Worm (Caenorhabditis elegans): Measurements from ENCODE around the gene nucb-1.

nucb-1 gene

DNA sequence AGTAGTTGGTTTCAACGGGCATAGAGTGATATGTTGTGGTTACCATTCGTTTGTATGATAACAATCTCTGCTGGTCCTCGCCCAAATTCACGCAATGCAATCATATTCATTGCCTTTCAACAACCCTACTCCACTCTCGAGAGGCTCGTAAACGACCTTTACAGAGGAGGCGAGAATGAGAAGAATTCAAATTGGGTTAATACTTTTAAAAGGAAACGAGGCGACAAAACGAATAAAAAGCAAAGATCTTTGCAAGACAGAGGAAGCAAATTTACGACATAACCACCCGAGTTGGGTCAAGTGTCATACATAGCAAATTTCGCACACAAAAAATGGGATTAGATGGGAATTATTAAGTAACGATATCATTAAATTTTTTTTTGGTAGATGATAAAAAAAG, 34.9 kb downstream of the nucb-1 start:
- no peak for TF ChIP-seq unc-86 (tag; optimal IDR thresholded peaks at IDR 0.05)
- TF ChIP-seq C04F5.9 (tag; optimal IDR thresholded peaks at IDR 0.05) = no peak
- TF ChIP-seq zip-4 (GFP tag; optimal IDR thresholded peaks at IDR 0.05) = no peak
- no peak for TF ChIP-seq efl-1 (optimal IDR thresholded peaks at IDR 0.05)
- peak in 1 of 2 experiments; percentile 5 for TF ChIP-seq efl-1 (GFP tag; optimal IDR thresholded peaks at IDR 0.05 in 1 of 2)
- TF ChIP-seq fkh-4 (tag; optimal IDR thresholded peaks at IDR 0.05; ENCODE audit: borderline replicate concordance) = no peak
- TF ChIP-seq ceh-82 (tag; optimal IDR thresholded peaks at IDR 0.05) = no peak
- TF ChIP-seq mdl-1 (tag; optimal IDR thresholded peaks at IDR 0.05) = no peak
- TF ChIP-seq fkh-10 (GFP tag; optimal IDR thresholded peaks at IDR 0.05) = no peak
- TF ChIP-seq ceh-88 (GFP tag; IDR thresholded peaks at IDR 0.05) = no peak
- TF ChIP-seq isw-1 (GFP tag; IDR thresholded peaks at IDR 0.05) = no peak
- no peak for TF ChIP-seq ama-1 (optimal IDR thresholded peaks at IDR 0.05)
- TF ChIP-seq lin-14 (GFP tag; optimal IDR thresholded peaks at IDR 0.05) = peak; percentile 13
- no peak for TF ChIP-seq tbx-2 (tag; optimal IDR thresholded peaks at IDR 0.05)
- no peak for TF ChIP-seq skn-1 (tag; optimal IDR thresholded peaks at IDR 0.05)
- TF ChIP-seq blmp-1 (tag; optimal IDR thresholded peaks at IDR 0.05) = peak; percentile 29

DNA sequence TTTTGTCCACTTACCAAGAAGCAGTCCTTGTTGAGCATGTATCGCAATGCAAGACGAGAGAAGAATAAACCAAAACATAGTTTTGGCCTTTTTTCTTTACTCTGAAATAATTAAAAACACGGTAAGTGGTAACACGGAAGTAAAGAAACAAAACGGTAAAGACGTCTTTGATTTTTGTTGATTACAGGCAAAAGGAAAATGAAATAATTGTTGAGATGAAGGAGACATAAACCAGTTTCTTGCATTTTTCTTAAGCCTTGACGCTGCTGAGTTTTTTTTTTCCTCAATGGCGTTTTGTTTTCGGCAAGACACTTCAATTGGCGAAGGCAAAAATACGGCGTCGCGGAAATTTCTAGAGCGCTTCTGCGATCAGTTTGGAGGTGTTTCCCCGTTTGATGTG, 39.3 kb downstream of the nucb-1 start, which contains the start of gene zipt-13:
zipt-13 (minus strand) TSS at position 101 of the 400 bp plus-strand sequence.
- TF ChIP-seq nhr-85 (tag) = peak; percentile 82
- TF ChIP-seq nhr-11 (tag; optimal IDR thresholded peaks at IDR 0.05) = no peak
- TF ChIP-seq unc-62 (GFP tag; optimal IDR thresholded peaks at IDR 0.05) = no peak
- TF ChIP-seq tlp-1 (tag; optimal IDR thresholded peaks at IDR 0.05) = no peak
- no peak for TF ChIP-seq unc-130 (tag; optimal IDR thresholded peaks at IDR 0.05)
- no peak for TF ChIP-seq unc-86 (tag; optimal IDR thresholded peaks at IDR 0.05)
- TF ChIP-seq fkh-10 (GFP tag; optimal IDR thresholded peaks at IDR 0.05) = no peak
- TF ChIP-seq zag-1 (tag; optimal IDR thresholded peaks at IDR 0.05) = no peak
- TF ChIP-seq swsn-7 (tag; optimal IDR thresholded peaks at IDR 0.05) = no peak
- TF ChIP-seq vab-15 (tag; optimal IDR thresholded peaks at IDR 0.05) = no peak
- TF ChIP-seq C34B4.2 (tag; optimal IDR thresholded peaks at IDR 0.05) = no peak
- peak; percentile 32 for TF ChIP-seq blmp-1 (tag; optimal IDR thresholded peaks at IDR 0.05)
- peak; percentile 13 for TF ChIP-seq lin-14 (GFP tag; optimal IDR thresholded peaks at IDR 0.05)
- TF ChIP-seq nhr-19 (GFP tag; conservative IDR thresholded peaks at IDR 0.05) = no peak
- no peak for TF ChIP-seq nhr-28 (tag; optimal IDR thresholded peaks at IDR 0.05)
- TF ChIP-seq ces-1 (GFP tag; optimal IDR thresholded peaks at IDR 0.05) = no peak
- TF ChIP-seq snpc-4 (tag; optimal IDR thresholded peaks at IDR 0.05) = no peak

DNA sequence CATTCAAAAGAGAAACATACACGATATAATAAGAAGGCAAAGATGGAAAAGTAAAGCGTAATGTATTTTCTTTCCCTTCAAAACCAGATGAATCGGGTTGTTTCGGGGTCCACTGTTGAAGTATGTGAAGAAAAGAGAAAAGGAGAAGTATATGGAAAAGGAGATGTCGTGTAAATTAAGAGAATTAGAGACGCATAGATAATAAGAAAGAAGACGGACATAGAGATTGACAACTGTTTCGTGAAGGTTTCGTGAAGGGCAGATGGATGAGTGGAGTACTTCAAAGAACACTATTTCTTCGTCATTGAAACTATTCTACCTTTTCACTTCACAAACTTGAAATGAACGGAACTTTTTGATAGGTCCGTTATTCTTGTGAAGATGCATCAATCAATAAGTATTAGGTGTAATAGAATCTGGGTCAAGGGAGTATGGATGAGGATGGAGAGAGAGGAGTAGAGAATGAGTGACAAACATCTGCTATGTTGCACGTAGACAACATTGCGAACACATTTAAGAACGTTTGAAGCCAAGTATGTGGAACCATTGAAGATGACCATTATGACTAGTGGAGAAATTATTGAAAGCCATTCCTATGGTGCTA, 40.7 kb downstream of the nucb-1 start:
- TF ChIP-seq mef-2 (tag; optimal IDR thresholded peaks at IDR 0.05) (no peak), tbx-2 (tag; optimal IDR thresholded peaks at IDR 0.05) (no peak), nhr-19 (GFP tag; conservative IDR thresholded peaks at IDR 0.05) (peak; percentile 63), jun-1 (tag; optimal IDR thresholded peaks at IDR 0.05) (no peak), swsn-7 (tag; optimal IDR thresholded peaks at IDR 0.05) (peak; percentile 22), elt-3 (tag; optimal IDR thresholded peaks at IDR 0.05) (peak in 1 of 6 experiments; percentile 52), snu-23 (GFP tag; optimal IDR thresholded peaks at IDR 0.05) (peak; percentile 81), sox-4 (tag; optimal IDR thresholded peaks at IDR 0.05) (no peak), rnt-1 (tag; optimal IDR thresholded peaks at IDR 0.05) (peak; percentile 45), nhr-90 (tag; optimal IDR thresholded peaks at IDR 0.05; ENCODE audit: poor library complexity) (peak; percentile 13), lin-14 (GFP tag; optimal IDR thresholded peaks at IDR 0.05) (peak; percentile 89), C16A3.4 (tag; optimal IDR thresholded peaks at IDR 0.05) (peak; percentile 27), mep-1 (tag; optimal IDR thresholded peaks at IDR 0.05) (peak; percentile 15), nhr-20 (tag; optimal IDR thresholded peaks at IDR 0.05) (peak; percentile 62), irx-1 (tag; optimal IDR thresholded peaks at IDR 0.05) (peak; percentile 14), blmp-1 (tag; optimal IDR thresholded peaks at IDR 0.05) (peak; percentile 82), lin-35 (GFP tag; optimal IDR thresholded peaks at IDR 0.05) (peak in 1 of 2 experiments; percentile 34), mdl-1 (tag; optimal IDR thresholded peaks at IDR 0.05) (peak in 1 of 2 experiments; percentile 3), ama-1 (optimal IDR thresholded peaks at IDR 0.05) (no peak), nhr-47 (tag; optimal IDR thresholded peaks at IDR 0.05) (peak; percentile 17), efl-1 (optimal IDR thresholded peaks at IDR 0.05) (peak; percentile 4 to 8), efl-1 (GFP tag; optimal IDR thresholded peaks at IDR 0.05 in 1 of 2) (peak in 1 of 2 experiments; percentile 87), xbp-1 (tag; optimal IDR thresholded peaks at IDR 0.05) (peak; percentile 3), nhr-71 (tag; optimal IDR thresholded peaks at IDR 0.05) (peak; percentile 72), nhr-85 (tag) (peak; percentile 87), lsy-2 (tag; optimal IDR thresholded peaks at IDR 0.05) (peak; percentile 5 to 64)
